Fruit fly (Drosophila melanogaster): ENCODE data around the gene CG11656.

CG11656 gene

dm6 chr3R:13010905-13011620 lies 1.4 kb downstream of the CG11656 start, which contains the start of gene CG8031:
Gene CG8031 (minus strand): TSS chr3R:13011310.
- TF ChIP-seq Kr (GFP tag; optimal IDR thresholded peaks at IDR 0.05) (no peak), CG3847 (GFP tag; IDR thresholded peaks at IDR 0.05) (peak; percentile 54), Oaz (GFP tag; IDR thresholded peaks at IDR 0.05) (no peak), trem (tag; optimal IDR thresholded peaks at IDR 0.05) (peak; percentile 26), nerfin-1 (tag; optimal IDR thresholded peaks at IDR 0.05) (no peak), CG9797 (GFP tag; optimal IDR thresholded peaks at IDR 0.05) (peak; percentile 97), CG17385 (GFP tag; optimal IDR thresholded peaks at IDR 0.05) (no peak), CG12659 (GFP tag; optimal IDR thresholded peaks at IDR 0.05) (peak; percentile 78), CG17186 (GFP tag; optimal IDR thresholded peaks at IDR 0.05) (peak; percentile 52), CG11696 (GFP tag; IDR thresholded peaks at IDR 0.05) (no peak), MTF-1 (GFP tag; optimal IDR thresholded peaks at IDR 0.05; ENCODE audit: borderline replicate concordance) (no peak), knrl (GFP tag; IDR thresholded peaks at IDR 0.05; ENCODE audit: partially characterized antibody) (no peak), ken (GFP tag; IDR thresholded peaks at IDR 0.05) (no peak), CG12769 (tag; optimal IDR thresholded peaks at IDR 0.05) (no peak), CG2116 (GFP tag; optimal IDR thresholded peaks at IDR 0.05) (peak; percentile 70), E2f2 (GFP tag; IDR thresholded peaks at IDR 0.05) (0 out of 2 replicates have a peak, but pooled peaks have one; percentile 8), chinmo (GFP tag; IDR thresholded peaks at IDR 0.05; ENCODE audit: partially characterized antibody) (peak; percentile 91; the same call in 3 of the 4 replicates), Sin3A (optimal IDR thresholded peaks at IDR 0.05) (peak; percentile 91), Ets97D (GFP tag; optimal IDR thresholded peaks at IDR 0.05) (peak; percentile 16), CG2712 (tag; optimal IDR thresholded peaks at IDR 0.05) (peak; percentile 17), Dll (GFP tag; IDR thresholded peaks at IDR 0.05; ENCODE audit: partially characterized antibody) (0 out of 4 replicates have a peak, but pooled peaks have one; percentile 17), ci (GFP tag; IDR thresholded peaks at IDR 0.05) (0 out of 3 replicates have a peak, but pooled peaks have one; percentile 5), CHES-1-like (GFP tag; optimal IDR thresholded peaks at IDR 0.05) (no peak), onecut (GFP tag; IDR thresholded peaks at IDR 0.05) (no peak), lola (GFP tag; optimal IDR thresholded peaks at IDR 0.05) (peak in 1 of 3 experiments; percentile 14), Six4 (GFP tag; optimal IDR thresholded peaks at IDR 0.05) (no peak), Dp (GFP tag; optimal IDR thresholded peaks at IDR 0.05) (peak; percentile 52), wek (GFP tag; optimal IDR thresholded peaks at IDR 0.05) (no peak), CG34422 (GFP tag; IDR thresholded peaks at IDR 0.05) (peak; percentile 66; the same call in 2 of the 3 replicates), Myb (GFP tag; optimal IDR thresholded peaks at IDR 0.05) (peak; percentile 35), CG11695 (GFP tag; IDR thresholded peaks at IDR 0.05) (no peak), pros (GFP tag; optimal IDR thresholded peaks at IDR 0.05) (no peak), CG12104 (GFP tag; optimal IDR thresholded peaks at IDR 0.05) (peak; percentile 14), Lhr (GFP tag; optimal IDR thresholded peaks at IDR 0.05) (peak; percentile 78), CG10321 (GFP tag; IDR thresholded peaks at IDR 0.05) (0 out of 2 replicates have a peak, but pooled peaks have one; percentile 16), Dref (GFP tag; IDR thresholded peaks at IDR 0.05) (no peak), gfzf (GFP tag; optimal IDR thresholded peaks at IDR 0.05) (peak; percentile 82), lmd (GFP tag; IDR thresholded peaks at IDR 0.05) (no peak), tll (GFP tag; optimal IDR thresholded peaks at IDR 0.05) (peak in 1 of 2 experiments; percentile 5), tap (tag; optimal IDR thresholded peaks at IDR 0.05) (no peak), Trl (optimal IDR thresholded peaks at IDR 0.05) (no peak), Trl (GFP tag; optimal IDR thresholded peaks at IDR 0.05) (no peak), tna (GFP tag; IDR thresholded peaks at IDR 0.05; ENCODE audit: partially characterized antibody) (no peak), insv (GFP tag; optimal IDR thresholded peaks at IDR 0.05) (peak in 1 of 2 experiments; percentile 12), Jarid2 (GFP tag; optimal IDR thresholded peaks at IDR 0.05) (no peak), CG4617 (GFP tag; optimal IDR thresholded peaks at IDR 0.05; ENCODE audit: borderline replicate concordance) (peak; percentile 58), CG12219 (GFP tag; optimal IDR thresholded peaks at IDR 0.05) (no peak), Nf-YA (GFP tag; IDR thresholded peaks at IDR 0.05) (no peak), zfh1 (GFP tag; IDR thresholded peaks at IDR 0.05) (0 out of 3 replicates have a peak, but pooled peaks have one; percentile 16)

Data from whole organism, embryonic.